Worm (Caenorhabditis elegans) whole organism, L1 larva: Measurements from ENCODE around the gene F07C3.2.

Source experiments
- C04F5.9 ChIP-seq: sonication (generic microtip); optimal IDR thresholded peaks from 2 replicates; lab custom pipeline; 2016; ENCODE audit warnings: missing genetic modification characterization, missing compliant biosample characterization
- C16A3.4 ChIP-seq: fragments of 150-350 bp; optimal IDR thresholded peaks from 2 replicates; lab custom pipeline; 2014; ENCODE audit warnings: missing biosample characterization, missing genetic modification characterization
- C34B4.2 ChIP-seq: sonication (generic microtip); optimal IDR thresholded peaks from 2 replicates; lab custom pipeline; 2017; ENCODE audit warnings: mild to moderate bottlenecking, missing genetic modification characterization, missing compliant biosample characterization
- alr-1 ChIP-seq: fragments of 200-800 bp; sonication (Bioruptor generic); optimal IDR thresholded peaks from 2 replicates; lab custom pipeline; 2018; ENCODE audit warnings: borderline replicate concordance, mild to moderate bottlenecking, missing genetic modification characterization, missing compliant biosample characterization
- ama-1 ChIP-seq: fragments of 150-350 bp; optimal IDR thresholded peaks from 2 replicates; lab custom pipeline; 2014
- blmp-1 ChIP-seq: fragments of 150-350 bp; optimal IDR thresholded peaks from 2 replicates; lab custom pipeline; 2014; ENCODE audit warnings: missing biosample characterization, missing genetic modification characterization
- ceh-63 ChIP-seq: fragments of 200-800 bp; sonication (Bioruptor generic); optimal IDR thresholded peaks from 2 replicates; lab custom pipeline; 2018; ENCODE audit warnings: mild to moderate bottlenecking, missing genetic modification characterization, missing compliant biosample characterization
- ceh-8 ChIP-seq: fragments of 200-800 bp; sonication (Bioruptor generic); optimal IDR thresholded peaks from 2 replicates; lab custom pipeline; 2018; ENCODE audit warnings: mild to moderate bottlenecking, missing genetic modification characterization, moderate library complexity, missing compliant biosample characterization
- ceh-82 ChIP-seq, 3 experiments: fragments of 150-350 bp in 1 of 3; sonication (generic microtip) in 2 of 3; optimal IDR thresholded peaks; 2 replicates each; lab custom pipeline; 2014 to 2017; ENCODE audit warnings: missing biosample characterization in 3 of 3, missing genetic modification characterization in 3 of 3
- ceh-88 ChIP-seq: fragments of 200-800 bp; sonication (Bioruptor generic); IDR thresholded peaks from 2 replicates; pipeline ENCODE4 v1.3.6; 2022; ENCODE audit warnings: missing genetic modification characterization, missing compliant biosample characterization
- ceh-90 ChIP-seq: sonication (generic microtip); optimal IDR thresholded peaks from 2 replicates; lab custom pipeline; 2016; ENCODE audit warnings: missing genetic modification characterization, missing compliant biosample characterization
- dsc-1 ChIP-seq: sonication (generic microtip); optimal IDR thresholded peaks from 2 replicates; lab custom pipeline; 2016; ENCODE audit warnings: mild to moderate bottlenecking, missing genetic modification characterization, missing compliant biosample characterization
- efl-1 ChIP-seq, 4 experiments: fragments of 150-350 bp; optimal IDR thresholded peaks in 3 of 4; peaks in 1 of 4; 1 replicate in 1 of 4; 2 replicates in 3 of 4; lab custom pipeline; 2014; ENCODE audit warnings: missing biosample characterization in 2 of 4, missing genetic modification characterization in 2 of 4, missing genetic modification reagents in 2 of 4
- egl-13 ChIP-seq: sonication (generic microtip); optimal IDR thresholded peaks from 2 replicates; lab custom pipeline; 2016; ENCODE audit warnings: missing genotype, missing genetic modification reagents, missing genetic modification characterization, missing compliant biosample characterization
- ets-5 ChIP-seq: fragments of 200-800 bp; sonication (Bioruptor generic); IDR thresholded peaks from 2 replicates; pipeline ENCODE4 v1.3.6; 2022; ENCODE audit warnings: missing genetic modification characterization, missing compliant biosample characterization
- grh-1 ChIP-seq: fragments of 200-800 bp; sonication (Bioruptor generic); IDR thresholded peaks from 2 replicates; pipeline ENCODE4 v1.3.6; 2022; ENCODE audit warnings: missing genetic modification reagents, missing genetic modification characterization, missing compliant biosample characterization
- hlh-17 ChIP-seq: fragments of 200-800 bp; sonication (Bioruptor generic); optimal IDR thresholded peaks from 2 replicates; lab custom pipeline; 2018; ENCODE audit warnings: missing genetic modification characterization, mild to moderate bottlenecking, missing compliant biosample characterization, moderate library complexity, borderline replicate concordance
- jun-1 ChIP-seq: fragments of 150-350 bp; optimal IDR thresholded peaks from 2 replicates; lab custom pipeline; 2014; ENCODE audit warnings: missing biosample characterization, missing genetic modification reagents, missing genetic modification characterization
- lin-13 ChIP-seq: fragments of 150-350 bp; optimal IDR thresholded peaks from 2 replicates; lab custom pipeline; 2014; ENCODE audit warnings: missing biosample characterization, missing genetic modification reagents, missing genetic modification characterization
- lin-14 ChIP-seq: fragments of 200-800 bp; sonication (Bioruptor generic); optimal IDR thresholded peaks from 2 replicates; lab custom pipeline; 2018; ENCODE audit warnings: mild to moderate bottlenecking, missing genetic modification characterization, moderate library complexity, missing compliant biosample characterization
- lin-15B ChIP-seq: fragments of 150-350 bp; sonication (generic microtip); optimal IDR thresholded peaks from 3 replicates; lab custom pipeline; 2014; ENCODE audit warnings: missing biosample characterization, missing genetic modification characterization
- lin-35 ChIP-seq, 2 experiments: fragments of 150-350 bp; optimal IDR thresholded peaks; 2 replicates each; lab custom pipeline; 2014; ENCODE audit warnings: missing biosample characterization in 2 of 2, missing genetic modification characterization in 2 of 2, missing genetic modification reagents in 2 of 2
- lin-39 ChIP-seq: fragments of 150-350 bp; optimal IDR thresholded peaks from 2 replicates; lab custom pipeline; 2014; ENCODE audit warnings: missing biosample characterization, missing genetic modification reagents, missing genetic modification characterization
- lsy-2 ChIP-seq, 2 experiments: fragments of 150-350 bp; optimal IDR thresholded peaks; 2 replicates each; lab custom pipeline; 2014; ENCODE audit warnings: missing biosample characterization in 2 of 2, missing genetic modification characterization in 2 of 2
- mdl-1 ChIP-seq, 2 experiments: fragments of 150-350 bp; optimal IDR thresholded peaks; 2 replicates each; lab custom pipeline; 2014 to 2017; ENCODE audit warnings: missing biosample characterization in 2 of 2, missing genetic modification characterization in 2 of 2, inconsistent platforms in 1 of 2
- mef-2 ChIP-seq: fragments of 150-350 bp; optimal IDR thresholded peaks from 2 replicates; lab custom pipeline; 2014; ENCODE audit warnings: missing biosample characterization, missing genetic modification characterization
- mep-1 ChIP-seq: fragments of 150-350 bp; optimal IDR thresholded peaks from 2 replicates; lab custom pipeline; 2014; ENCODE audit warnings: missing biosample characterization, missing genetic modification characterization
- nhr-12 ChIP-seq: sonication (generic microtip); optimal IDR thresholded peaks from 2 replicates; lab custom pipeline; 2017; ENCODE audit warnings: missing biosample characterization, missing genetic modification characterization
- nhr-19 ChIP-seq: fragments of 200-800 bp; sonication (Bioruptor generic); conservative IDR thresholded peaks from 2 replicates; pipeline ENCODE4 v1.3.6; 2022; ENCODE audit warnings: missing genetic modification characterization, missing compliant biosample characterization
- nhr-20 ChIP-seq: sonication (generic microtip); optimal IDR thresholded peaks from 2 replicates; lab custom pipeline; 2016; ENCODE audit warnings: mild to moderate bottlenecking, missing genetic modification characterization, missing compliant biosample characterization
- nhr-237 ChIP-seq: fragments of 150-350 bp; optimal IDR thresholded peaks from 2 replicates; lab custom pipeline; 2014; ENCODE audit warnings: missing biosample characterization, missing genetic modification characterization
- nhr-28 ChIP-seq: fragments of 150-350 bp; optimal IDR thresholded peaks from 2 replicates; lab custom pipeline; 2014; ENCODE audit warnings: missing biosample characterization, missing genetic modification characterization
- nhr-71 ChIP-seq: sonication (generic microtip); optimal IDR thresholded peaks from 2 replicates; lab custom pipeline; 2016; ENCODE audit warnings: mild to moderate bottlenecking, missing genetic modification characterization, moderate library complexity, missing compliant biosample characterization
- nhr-76 ChIP-seq: sonication (generic microtip); optimal IDR thresholded peaks from 2 replicates; lab custom pipeline; 2017; ENCODE audit warnings: missing biosample characterization, missing genetic modification characterization
- nhr-84 ChIP-seq: sonication (generic microtip); optimal IDR thresholded peaks from 2 replicates; lab custom pipeline; 2017; ENCODE audit warnings: missing biosample characterization, missing genetic modification characterization
- nhr-90 ChIP-seq: sonication (generic microtip); optimal IDR thresholded peaks from 2 replicates; lab custom pipeline; 2016; ENCODE audit warnings: mild to moderate bottlenecking, missing genetic modification characterization, missing compliant biosample characterization; ENCODE audit not compliant: poor library complexity
- pag-3 ChIP-seq: sonication (generic microtip); optimal IDR thresholded peaks from 2 replicates; lab custom pipeline; 2017; ENCODE audit warnings: missing genetic modification characterization, mild to moderate bottlenecking, missing compliant biosample characterization, antibody characterized with exemption, borderline replicate concordance; ENCODE audit not compliant: insufficient read depth
- rnt-1 ChIP-seq: sonication (generic microtip); optimal IDR thresholded peaks from 2 replicates; lab custom pipeline; 2016; ENCODE audit warnings: mild to moderate bottlenecking, missing genetic modification characterization, moderate library complexity, missing compliant biosample characterization
- snpc-4 ChIP-seq: fragments of 150-350 bp; optimal IDR thresholded peaks from 2 replicates; lab custom pipeline; 2014; ENCODE audit warnings: missing biosample characterization, missing genetic modification characterization
- snu-23 ChIP-seq: sonication (generic microtip); optimal IDR thresholded peaks from 2 replicates; lab custom pipeline; 2016; ENCODE audit warnings: missing genetic modification characterization, missing compliant biosample characterization
- sox-4 ChIP-seq: sonication (generic microtip); optimal IDR thresholded peaks from 2 replicates; lab custom pipeline; 2016; ENCODE audit warnings: missing genetic modification characterization, missing compliant biosample characterization
- tbx-2 ChIP-seq: sonication (generic microtip); optimal IDR thresholded peaks from 2 replicates; lab custom pipeline; 2016; ENCODE audit warnings: missing genetic modification characterization, missing compliant biosample characterization
- unc-130 ChIP-seq: fragments of 150-350 bp; optimal IDR thresholded peaks from 2 replicates; lab custom pipeline; 2017; ENCODE audit warnings: missing biosample characterization, missing genetic modification characterization, inconsistent platforms
- unc-62 ChIP-seq: fragments of 150-350 bp; optimal IDR thresholded peaks from 2 replicates; lab custom pipeline; 2014; ENCODE audit warnings: missing biosample characterization, missing genetic modification reagents, missing genetic modification characterization
- unc-86 ChIP-seq: sonication (generic microtip); optimal IDR thresholded peaks from 2 replicates; lab custom pipeline; 2016; ENCODE audit warnings: missing genetic modification characterization, missing compliant biosample characterization
- vab-15 ChIP-seq: sonication (generic microtip); optimal IDR thresholded peaks from 2 replicates; lab custom pipeline; 2017; ENCODE audit warnings: missing genotype, mild to moderate bottlenecking, missing genetic modification characterization, missing compliant biosample characterization
- xbp-1 ChIP-seq: sonication (generic microtip); optimal IDR thresholded peaks from 2 replicates; lab custom pipeline; 2016; ENCODE audit warnings: missing genetic modification characterization, missing compliant biosample characterization
- ztf-4 ChIP-seq: fragments of 150-350 bp; optimal IDR thresholded peaks from 2 replicates; lab custom pipeline; 2014; ENCODE audit warnings: missing biosample characterization, missing genetic modification characterization

The F07C3.2 gene

DNA sequence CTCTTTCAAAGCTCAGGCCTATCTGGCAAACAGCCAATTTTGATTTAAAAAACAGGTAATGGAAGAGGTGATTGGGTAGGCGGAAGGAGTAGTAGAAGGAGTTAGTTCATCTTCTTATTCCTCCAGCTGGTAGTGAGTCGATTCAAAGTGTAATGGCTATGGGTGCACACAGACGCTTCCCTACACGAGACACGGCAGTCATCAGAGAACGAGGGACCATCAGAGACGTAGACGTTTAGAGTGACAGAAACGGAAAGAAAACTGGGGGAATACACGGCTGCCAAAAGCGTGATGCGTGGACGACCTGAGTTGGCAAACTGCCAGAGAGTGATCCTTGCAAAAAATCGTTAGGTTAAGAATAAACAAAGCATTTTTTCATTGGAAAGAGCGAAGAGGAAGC is 21.5 kb downstream of the F07C3.2 start:
- TF ChIP-seq jun-1 (no peak), nhr-12 (no peak), lin-35 (GFP tag; optimal IDR thresholded peaks at IDR 0.05; lab: Kevin White, UChicago) (peak in 1 of 2 experiments; percentile 0), efl-1 (optimal IDR thresholded peaks at IDR 0.05; lab: Kevin White, UChicago) (peak; percentile 16 to 34), efl-1 (GFP tag; optimal IDR thresholded peaks at IDR 0.05 in 1 of 2; lab: Kevin White, UChicago) (no peak), nhr-19 (GFP tag; lab: Robert Waterston, UW) (peak; percentile 35), lin-39 (tag; lab: Kevin White, UChicago) (no peak), nhr-28 (tag; lab: Kevin White, UChicago) (no peak), xbp-1 (no peak), mep-1 (tag; lab: Kevin White, UChicago) (no peak), mef-2 (tag; lab: Kevin White, UChicago) (no peak), lin-13 (GFP tag; lab: Kevin White, UChicago) (no peak), rnt-1 (tag; lab: Kevin White, UChicago) (peak; percentile 43), ama-1 (lab: Kevin White, UChicago) (no peak), ceh-82 (tag; optimal IDR thresholded peaks at IDR 0.05; lab: Kevin White, UChicago) (peak in 1 of 3 experiments; percentile 44), lsy-2 (tag; optimal IDR thresholded peaks at IDR 0.05; lab: Kevin White, UChicago) (peak; percentile 8 to 20), nhr-76 (tag; lab: Kevin White, UChicago) (no peak), ceh-90 (tag; lab: Kevin White, UChicago) (no peak), lin-14 (GFP tag; lab: Kevin White, UChicago) (peak; percentile 85), C04F5.9 (tag; lab: Kevin White, UChicago) (no peak), dsc-1 (tag; lab: Kevin White, UChicago) (peak; percentile 26), nhr-84 (tag; lab: Kevin White, UChicago) (no peak), ets-5 (no peak), hlh-17 (no peak), grh-1 (no peak), snu-23 (no peak), ceh-63 (GFP tag; lab: Kevin White, UChicago) (no peak), nhr-71 (tag; lab: Kevin White, UChicago) (peak; percentile 60), ceh-8 (GFP tag; lab: Kevin White, UChicago) (no peak), pag-3 (peak; percentile 86), unc-130 (tag; lab: Kevin White, UChicago) (no peak), unc-86 (tag; lab: Kevin White, UChicago) (no peak), nhr-237 (no peak), unc-62 (no peak), tbx-2 (no peak), nhr-90 (tag; lab: Kevin White, UChicago) (no peak), mdl-1 (tag; optimal IDR thresholded peaks at IDR 0.05; lab: Kevin White, UChicago) (peak in 1 of 2 experiments; percentile 34), C34B4.2 (tag; lab: Kevin White, UChicago) (no peak), ztf-4 (tag; lab: Kevin White, UChicago) (no peak), sox-4 (tag; lab: Kevin White, UChicago) (no peak)

DNA sequence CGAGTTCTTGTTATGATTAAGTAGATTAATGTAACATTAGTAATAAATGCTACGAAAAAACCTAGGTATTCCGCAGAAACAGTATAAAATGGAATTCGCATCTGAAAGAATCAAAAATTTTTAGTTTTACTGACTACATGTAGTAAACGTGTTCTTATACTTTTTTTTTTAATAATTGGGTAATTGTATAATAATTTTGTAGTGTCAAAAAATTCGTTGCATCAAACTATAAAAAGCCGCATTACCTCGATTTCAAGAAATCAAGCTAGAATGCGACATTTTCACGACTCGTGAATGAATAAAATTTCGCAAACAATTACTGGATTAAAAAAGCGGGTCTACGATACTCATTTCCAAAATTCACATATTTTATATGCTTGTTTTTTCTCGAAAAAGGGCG is 23.3 kb downstream of the F07C3.2 start, which contains the start of gene str-94:
Gene str-94, minus strand, starts transcription at position 101 of the 400 bp plus-strand sequence.
- no peak for TF ChIP-seq mdl-1 (tag; optimal IDR thresholded peaks at IDR 0.05; lab: Kevin White, UChicago)
- TF ChIP-seq nhr-20 = no peak
- no peak for TF ChIP-seq snpc-4 (tag; lab: Kevin White, UChicago)

DNA sequence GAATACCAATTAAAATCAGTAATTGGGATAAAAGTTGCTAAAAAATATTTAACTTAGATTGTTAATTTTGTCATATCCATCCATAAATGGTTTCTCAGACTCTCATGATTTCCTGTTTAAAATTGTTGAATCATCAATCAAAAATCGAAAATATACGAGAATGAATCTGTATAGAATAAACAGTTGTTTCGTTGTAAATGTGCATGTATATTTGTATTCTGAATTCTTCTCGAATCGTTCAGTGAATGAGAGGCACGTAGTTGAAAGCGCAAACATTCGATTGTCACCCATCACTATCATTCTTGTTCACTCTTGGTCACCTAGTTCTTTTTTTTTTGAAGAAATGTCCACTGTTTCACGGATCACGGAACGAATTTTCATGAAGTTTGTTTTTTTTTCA is 24.0 kb downstream of the F07C3.2 start, which contains the start of gene ptd-2:
Gene ptd-2, plus strand, starts transcription at position 301 of the 400 bp plus-strand sequence.
- TF ChIP-seq nhr-90 (tag; lab: Kevin White, UChicago) (no peak), mef-2 (tag; lab: Kevin White, UChicago) (no peak), alr-1 (tag; lab: Kevin White, UChicago) (no peak), blmp-1 (no peak), C04F5.9 (tag; lab: Kevin White, UChicago) (no peak), xbp-1 (no peak), mdl-1 (tag; optimal IDR thresholded peaks at IDR 0.05; lab: Kevin White, UChicago) (no peak), ceh-8 (GFP tag; lab: Kevin White, UChicago) (no peak), C16A3.4 (no peak), lin-15B (tag; lab: Kevin White, UChicago) (no peak), ama-1 (lab: Kevin White, UChicago) (no peak), egl-13 (tag; lab: Kevin White, UChicago) (no peak), snu-23 (no peak), ceh-88 (no peak), vab-15 (no peak)
- TF ChIP-seq, all 84 proteins: peak for 0
